Fruit fly (Drosophila melanogaster): ENCODE results near the gene Qsox3.

Gene Qsox3

dm6 chr3R:21878473-21878872 is 33.1 kb upstream of the Qsox3 start, which contains the start of gene CG34148 (continued):
- TF ChIP-seq Hr39 (optimal IDR thresholded peaks at IDR 0.05) (no peak), br (optimal IDR thresholded peaks at IDR 0.05) (no peak), Lpt (GFP tag; optimal IDR thresholded peaks at IDR 0.05) (no peak), exex (tag; optimal IDR thresholded peaks at IDR 0.05) (no peak), nerfin-2 (GFP tag; IDR thresholded peaks at IDR 0.05; ENCODE audit: partially characterized antibody) (peak; percentile 80), CG1647 (GFP tag; optimal IDR thresholded peaks at IDR 0.05) (no peak), al (GFP tag; IDR thresholded peaks at IDR 0.05) (no peak), disco-r (GFP tag; optimal IDR thresholded peaks at IDR 0.05) (no peak), CG34224 (GFP tag; IDR thresholded peaks at IDR 0.05; ENCODE audit: partially characterized antibody) (peak; percentile 90), ttk (GFP tag; IDR thresholded peaks at IDR 0.05) (no peak), MESR4 (GFP tag; optimal IDR thresholded peaks at IDR 0.05) (peak; percentile 60), CHES-1-like (GFP tag; optimal IDR thresholded peaks at IDR 0.05) (no peak), knrl (GFP tag; IDR thresholded peaks at IDR 0.05; ENCODE audit: partially characterized antibody) (peak; percentile 50; the same call in 1 of the 3 replicates), CG6272 (GFP tag; IDR thresholded peaks at IDR 0.05) (no peak), eve (GFP tag; optimal IDR thresholded peaks at IDR 0.05) (no peak), gce (GFP tag; IDR thresholded peaks at IDR 0.05) (no peak), CG1233 (GFP tag; optimal IDR thresholded peaks at IDR 0.05) (no peak), danr (GFP tag; IDR thresholded peaks at IDR 0.05) (no peak), Antp (GFP tag; optimal IDR thresholded peaks at IDR 0.05) (no peak), cg (GFP tag; optimal IDR thresholded peaks at IDR 0.05) (no peak), CG4617 (GFP tag; optimal IDR thresholded peaks at IDR 0.05; ENCODE audit: borderline replicate concordance) (peak; percentile 37), Oaz (GFP tag; IDR thresholded peaks at IDR 0.05) (no peak), stwl (tag; optimal IDR thresholded peaks at IDR 0.05) (peak; percentile 53), bbx (GFP tag; IDR thresholded peaks at IDR 0.05; ENCODE audit: partially characterized antibody) (peak; percentile 80), Dip3 (GFP tag; optimal IDR thresholded peaks at IDR 0.05) (no peak), Scr (GFP tag; IDR thresholded peaks at IDR 0.05; ENCODE audit: partially characterized antibody) (peak; percentile 74), BEAF-32 (GFP tag; optimal IDR thresholded peaks at IDR 0.05) (peak; percentile 55), Doc3 (GFP tag; IDR thresholded peaks at IDR 0.05; ENCODE audit: partially characterized antibody) (peak; percentile 60; the same call in 2 of the 3 replicates), tna (GFP tag; IDR thresholded peaks at IDR 0.05; ENCODE audit: partially characterized antibody) (peak; percentile 90), Asciz (GFP tag; optimal IDR thresholded peaks at IDR 0.05) (no peak), CG13287 (GFP tag; IDR thresholded peaks at IDR 0.05; ENCODE audit: partially characterized antibody) (peak; percentile 83), ato (GFP tag; IDR thresholded peaks at IDR 0.05; ENCODE audit: partially characterized antibody) (peak; percentile 85), dm (GFP tag; optimal IDR thresholded peaks at IDR 0.05) (no peak), CG3065 (GFP tag; optimal IDR thresholded peaks at IDR 0.05) (no peak), MBD-R2 (GFP tag; IDR thresholded peaks at IDR 0.05) (peak; percentile 69), Pdp1 (GFP tag; optimal IDR thresholded peaks at IDR 0.05) (peak in 1 of 2 experiments; percentile 94), zen2 (GFP tag; IDR thresholded peaks at IDR 0.05; ENCODE audit: partially characterized antibody) (peak; percentile 91), CG11560 (tag; IDR thresholded peaks at IDR 0.05) (no peak), CG11398 (GFP tag; optimal IDR thresholded peaks at IDR 0.05) (no peak), CG18476 (GFP tag; optimal IDR thresholded peaks at IDR 0.05) (no peak), CG33213 (GFP tag; optimal IDR thresholded peaks at IDR 0.05) (no peak), CG9437 (GFP tag; optimal IDR thresholded peaks at IDR 0.05) (no peak), Dref (GFP tag; IDR thresholded peaks at IDR 0.05) (peak; percentile 81), da (GFP tag; optimal IDR thresholded peaks at IDR 0.05) (no peak), CG31224 (GFP tag; IDR thresholded peaks at IDR 0.05) (no peak), E2f2 (GFP tag; IDR thresholded peaks at IDR 0.05) (peak; percentile 92), sqz (GFP tag; optimal IDR thresholded peaks at IDR 0.05) (no peak), peb (GFP tag; IDR thresholded peaks at IDR 0.05) (no peak), CG2116 (GFP tag; optimal IDR thresholded peaks at IDR 0.05) (peak; percentile 74), dmrt99B (tag; optimal IDR thresholded peaks at IDR 0.05) (no peak), CG1792 (GFP tag; optimal IDR thresholded peaks at IDR 0.05) (no peak), CG30403 (GFP tag; optimal IDR thresholded peaks at IDR 0.05) (no peak)
